Fruit fly (Drosophila melanogaster) whole organism, adult: ENCODE results near the gene Edg91.

Experiments used
- CG14711 ChIP-seq: fragments of 200-800 bp; sonication (Bioruptor generic); optimal IDR thresholded peaks from 2 replicates; lab custom pipeline; 2018; ENCODE audit warnings: missing biosample characterization, mild to moderate bottlenecking, missing genetic modification characterization, moderate library complexity
- CG7101 ChIP-seq: fragments of 200-800 bp; sonication (Bioruptor generic); optimal IDR thresholded peaks from 2 replicates; lab custom pipeline; 2018; ENCODE audit warnings: missing biosample characterization, mild to moderate bottlenecking, missing genetic modification characterization, moderate library complexity
- Clk ChIP-seq: fragments of 200-800 bp; sonication (Bioruptor generic); optimal IDR thresholded peaks from 2 replicates; lab custom pipeline; 2017; ENCODE audit warnings: missing biosample characterization, missing genetic modification characterization
- Crg-1 ChIP-seq: fragments of 200-800 bp; sonication (Bioruptor generic); optimal IDR thresholded peaks from 2 replicates; lab custom pipeline; 2016; ENCODE audit warnings: missing biosample characterization, missing genetic modification characterization
- cnc ChIP-seq, 2 experiments: fragments of >200 bp; optimal IDR thresholded peaks; 2 replicates each; lab custom pipeline; 2017
- ovo ChIP-seq: fragments of 200-800 bp; sonication (Bioruptor generic); optimal IDR thresholded peaks from 2 replicates; lab custom pipeline; 2016; ENCODE audit warnings: missing biosample characterization, missing genetic modification characterization

dm6 chr3R:17611411-17611810 is at the start of gene Edg91:
- TF ChIP-seq Clk (GFP tag; lab: Kevin White, UChicago) (no peak), cnc (optimal IDR thresholded peaks at IDR 0.05; lab: Kevin White, UChicago) (no peak), CG14711 (tag; lab: Kevin White, UChicago) (no peak), Crg-1 (GFP tag; lab: Kevin White, UChicago) (no peak), ovo (GFP tag; lab: Kevin White, UChicago) (no peak), CG7101 (tag; lab: Kevin White, UChicago) (no peak)
